Worm (Caenorhabditis elegans): Measurements from ENCODE around the gene cutl-4.

- TF ChIP-seq saeg-2 (GFP tag; IDR thresholded peaks at IDR 0.05) = no peak
- TF ChIP-seq nhr-77 (tag; optimal IDR thresholded peaks at IDR 0.05) = no peak
- TF ChIP-seq lin-13 (GFP tag; optimal IDR thresholded peaks at IDR 0.05) = no peak
- TF ChIP-seq mxl-2 (GFP tag; conservative IDR thresholded peaks at IDR 0.05) = no peak
- TF ChIP-seq ZK546.5 (tag; optimal IDR thresholded peaks at IDR 0.05) = no peak
- TF ChIP-seq spr-3 (GFP tag; optimal IDR thresholded peaks at IDR 0.05) = no peak
- TF ChIP-seq lin-39 (tag; optimal IDR thresholded peaks at IDR 0.05) = no peak
- TF ChIP-seq nhr-25 (tag; optimal IDR thresholded peaks at IDR 0.05; ENCODE audit: borderline replicate concordance, insufficient read depth) = no peak
- TF ChIP-seq sdz-12 (GFP tag; optimal IDR thresholded peaks at IDR 0.05) = no peak
- no peak for TF ChIP-seq lsy-2 (tag; optimal IDR thresholded peaks at IDR 0.05)
- TF ChIP-seq ceh-20 (GFP tag; IDR thresholded peaks at IDR 0.05) = no peak
Observed at ce11 chrV:17784363-17784762, 44.7 kb upstream of the cutl-4 start.

All from whole organism, L4 larva.